Fruit fly (Drosophila melanogaster): ENCODE results near the gene CG14453.

- TF ChIP-seq Doc2 (GFP tag; IDR thresholded peaks at IDR 0.05) (no peak), CG31224 (GFP tag; IDR thresholded peaks at IDR 0.05) (no peak), CG8478 (optimal IDR thresholded peaks at IDR 0.05) (no peak), C15 (GFP tag; IDR thresholded peaks at IDR 0.05) (no peak), Kr (GFP tag; optimal IDR thresholded peaks at IDR 0.05) (no peak), HmgD (GFP tag; optimal IDR thresholded peaks at IDR 0.05) (no peak), otp (GFP tag; IDR thresholded peaks at IDR 0.05) (no peak), CG18476 (GFP tag; optimal IDR thresholded peaks at IDR 0.05) (no peak), nau (GFP tag; optimal IDR thresholded peaks at IDR 0.05) (no peak), pnt (GFP tag; optimal IDR thresholded peaks at IDR 0.05) (no peak), CG42726 (GFP tag; IDR thresholded peaks at IDR 0.05; ENCODE audit: partially characterized antibody) (no peak), gsb (GFP tag; IDR thresholded peaks at IDR 0.05) (no peak), Rfx (GFP tag; IDR thresholded peaks at IDR 0.05) (no peak), CkIIα-i1 (GFP tag; IDR thresholded peaks at IDR 0.05) (no peak)
Measured at dm6 chr3L:22693712-22694111, at the start of gene CG14453, which contains the start of gene CG12546.

All from whole organism, embryonic.